Fruit fly (Drosophila melanogaster) whole organism, embryonic: ENCODE measurements around the gene Or65a.

Experiments used
- BEAF-32 ChIP-seq: fragments of 200-800 bp; sonication (Bioruptor generic); optimal IDR thresholded peaks from 3 replicates; lab custom pipeline; 2017; ENCODE audit warnings: missing biosample characterization, missing genetic modification characterization, mild to moderate bottlenecking, moderate library complexity, missing genetic modification reagents
- Bdp1 ChIP-seq: fragments of 200-800 bp; sonication (Bioruptor generic); optimal IDR thresholded peaks from 3 replicates; lab custom pipeline; 2016; ENCODE audit warnings: missing biosample characterization, missing genetic modification characterization
- CG10543 ChIP-seq: fragments of 200-800 bp; sonication (Bioruptor generic); optimal IDR thresholded peaks from 3 replicates; lab custom pipeline; 2017; ENCODE audit warnings: missing biosample characterization, mild to moderate bottlenecking, missing genetic modification characterization, moderate library complexity
- CG13296 ChIP-seq: fragments of 200-800 bp; sonication (Bioruptor generic); optimal IDR thresholded peaks from 3 replicates; lab custom pipeline; 2018; ENCODE audit warnings: missing biosample characterization, mild to moderate bottlenecking, missing genetic modification characterization
- CG14965 ChIP-seq: fragments of 200-800 bp; sonication (Bioruptor generic); optimal IDR thresholded peaks from 2 replicates; lab custom pipeline; 2016; ENCODE audit warnings: missing biosample characterization, missing genetic modification characterization, borderline replicate concordance
- CG17802 ChIP-seq: fragments of 200-800 bp; sonication (Bioruptor generic); optimal IDR thresholded peaks from 2 replicates; lab custom pipeline; 2018; ENCODE audit warnings: missing biosample characterization, mild to moderate bottlenecking, missing genetic modification characterization, moderate library complexity
- CG18476 ChIP-seq: fragments of 200-800 bp; sonication (Bioruptor generic); optimal IDR thresholded peaks from 2 replicates; lab custom pipeline; 2016; ENCODE audit warnings: missing biosample characterization, mild to moderate bottlenecking, missing genetic modification characterization
- CG2120 ChIP-seq: fragments of 200-800 bp; sonication (Bioruptor generic); optimal IDR thresholded peaks from 3 replicates; lab custom pipeline; 2016; ENCODE audit warnings: missing biosample characterization, missing genetic modification characterization
- CG3065 ChIP-seq: fragments of 200-800 bp; sonication (Bioruptor generic); optimal IDR thresholded peaks from 2 replicates; lab custom pipeline; 2016; ENCODE audit warnings: missing biosample characterization, missing genetic modification characterization
- CG31224 ChIP-seq: fragments of 200-800 bp; sonication (Bioruptor generic); IDR thresholded peaks from 2 replicates; pipeline ENCODE4 v1.3.6; 2022; ENCODE audit warnings: missing biosample characterization, missing genetic modification characterization
- CG31388 ChIP-seq: fragments of 200-800 bp; sonication (Bioruptor generic); optimal IDR thresholded peaks from 2 replicates; lab custom pipeline; 2016; ENCODE audit warnings: missing biosample characterization, missing genetic modification characterization
- CG34422 ChIP-seq: fragments of 200-800 bp; sonication (Bioruptor generic); IDR thresholded peaks from 3 replicates; pipeline ENCODE4 v1.3.6; 2022; ENCODE audit warnings: missing biosample characterization, missing genetic modification characterization
- CG4424 ChIP-seq: fragments of 200-800 bp; sonication (Bioruptor generic); optimal IDR thresholded peaks from 3 replicates; lab custom pipeline; 2016; ENCODE audit warnings: missing biosample characterization, missing genetic modification characterization
- CG6272 ChIP-seq: fragments of 200-800 bp; sonication (Bioruptor generic); IDR thresholded peaks from 2 replicates; pipeline ENCODE4 v1.3.6; 2022; ENCODE audit warnings: missing biosample characterization, missing genetic modification characterization
- CG6765 ChIP-seq: fragments of 200-800 bp; sonication (Bioruptor generic); optimal IDR thresholded peaks from 3 replicates; lab custom pipeline; 2017; ENCODE audit warnings: missing biosample characterization, mild to moderate bottlenecking, missing genetic modification characterization
- CG6854 ChIP-seq: fragments of 200-800 bp; sonication (Bioruptor generic); optimal IDR thresholded peaks from 3 replicates; lab custom pipeline; 2017; ENCODE audit warnings: missing biosample characterization, mild to moderate bottlenecking, missing genetic modification characterization
- CG7372 ChIP-seq: fragments of 200-800 bp; sonication (Bioruptor generic); IDR thresholded peaks from 2 replicates; pipeline ENCODE4 v1.3.6; 2022; ENCODE audit warnings: missing biosample characterization, missing genetic modification characterization
- CG7928 ChIP-seq: fragments of 200-800 bp; sonication (Bioruptor generic); optimal IDR thresholded peaks from 2 replicates; lab custom pipeline; 2017; ENCODE audit warnings: missing biosample characterization, mild to moderate bottlenecking, missing genetic modification characterization
- D19A ChIP-seq: fragments of 200-800 bp; optimal IDR thresholded peaks from 3 replicates; lab custom pipeline; 2019; ENCODE audit warnings: missing biosample characterization, mild to moderate bottlenecking, missing genetic modification characterization, moderate library complexity
- D19B ChIP-seq: fragments of 200-800 bp; sonication (Bioruptor generic); optimal IDR thresholded peaks from 2 replicates; lab custom pipeline; 2017; ENCODE audit warnings: missing biosample characterization, mild to moderate bottlenecking, missing genetic modification characterization
- Dll ChIP-seq: fragments of 200-800 bp; sonication (Bioruptor generic); IDR thresholded peaks from 4 replicates; pipeline ENCODE4 v1.3.6; 2022; ENCODE audit warnings: missing biosample characterization, missing genetic modification characterization; ENCODE audit not compliant: partially characterized antibody
- Dp ChIP-seq: fragments of 200-800 bp; sonication (Bioruptor generic); optimal IDR thresholded peaks from 2 replicates; lab custom pipeline; 2018; ENCODE audit warnings: missing biosample characterization, mild to moderate bottlenecking, missing genetic modification characterization, moderate library complexity
- Drgx ChIP-seq: fragments of 200-800 bp; sonication (Bioruptor generic); IDR thresholded peaks from 2 replicates; pipeline ENCODE4 v1.3.6; 2022; ENCODE audit warnings: missing biosample characterization, missing genetic modification characterization
- Fer3 ChIP-seq: fragments of 200-800 bp; sonication (Bioruptor generic); optimal IDR thresholded peaks from 2 replicates; lab custom pipeline; 2018; ENCODE audit warnings: missing biosample characterization, mild to moderate bottlenecking, missing genetic modification characterization, moderate library complexity
- H15 ChIP-seq: fragments of 200-800 bp; sonication (Bioruptor generic); IDR thresholded peaks from 3 replicates; pipeline ENCODE4 v1.3.6; 2022; ENCODE audit warnings: missing biosample characterization, missing genetic modification characterization
- Hr3 ChIP-seq: fragments of 200-800 bp; sonication (Bioruptor generic); optimal IDR thresholded peaks from 3 replicates; lab custom pipeline; 2016; ENCODE audit warnings: missing biosample characterization, missing genetic modification characterization
- MTF-1 ChIP-seq: fragments of 200-800 bp; sonication (Bioruptor generic); optimal IDR thresholded peaks from 2 replicates; lab custom pipeline; 2018; ENCODE audit warnings: missing biosample characterization, mild to moderate bottlenecking, missing genetic modification characterization, borderline replicate concordance
- Med ChIP-seq: fragments of 200-800 bp; sonication (Bioruptor generic); peaks from one replicate; lab custom pipeline; 2016; ENCODE audit warnings: missing biosample characterization, missing genetic modification characterization, mild to moderate bottlenecking, inconsistent platforms, moderate library complexity
- Mes4 ChIP-seq: fragments of 200-800 bp; sonication (Bioruptor generic); optimal IDR thresholded peaks from 2 replicates; lab custom pipeline; 2016; ENCODE audit warnings: missing biosample characterization, missing genetic modification characterization
- Mrtf ChIP-seq: fragments of 200-800 bp; sonication (Bioruptor generic); IDR thresholded peaks from 3 replicates; pipeline ENCODE4 v1.3.6; 2022; ENCODE audit warnings: missing biosample characterization, missing genetic modification characterization
- NC2α ChIP-seq: fragments of 200-800 bp; sonication (Bioruptor generic); optimal IDR thresholded peaks from 2 replicates; lab custom pipeline; 2016; ENCODE audit warnings: missing biosample characterization, missing genetic modification characterization
- Rfx ChIP-seq: fragments of 200-800 bp; sonication (Bioruptor generic); IDR thresholded peaks from 2 replicates; pipeline ENCODE4 v1.3.6; 2022; ENCODE audit warnings: missing biosample characterization, missing genetic modification characterization
- Sry-β ChIP-seq: fragments of 200-800 bp; sonication (Bioruptor generic); optimal IDR thresholded peaks from 2 replicates; lab custom pipeline; 2018; ENCODE audit warnings: missing biosample characterization, mild to moderate bottlenecking, missing genetic modification characterization, moderate library complexity
- ase ChIP-seq: fragments of 200-800 bp; sonication (Bioruptor generic); IDR thresholded peaks from 3 replicates; pipeline ENCODE4 v1.3.6; 2022; ENCODE audit warnings: missing biosample characterization, missing genetic modification characterization
- bsh ChIP-seq, 2 experiments: fragments of 200-800 bp; sonication (Bioruptor generic); optimal IDR thresholded peaks; 2 replicates each; lab custom pipeline; 2017 to 2018; ENCODE audit warnings: mild to moderate bottlenecking in 2 of 2, missing biosample characterization in 2 of 2, missing genetic modification characterization in 2 of 2, moderate library complexity in 1 of 2
- crol ChIP-seq: fragments of 200-800 bp; sonication (Bioruptor generic); IDR thresholded peaks from 2 replicates; pipeline ENCODE4 v1.3.6; 2022; ENCODE audit warnings: missing biosample characterization, missing genetic modification characterization
- crp ChIP-seq, 2 experiments: fragments of 200-800 bp; sonication (Bioruptor generic); optimal IDR thresholded peaks; 2 replicates in 1 of 2; 3 replicates in 1 of 2; lab custom pipeline; 2017; ENCODE audit warnings: missing biosample characterization in 2 of 2, missing genetic modification characterization in 2 of 2, mild to moderate bottlenecking in 1 of 2, moderate library complexity in 1 of 2
- cwo ChIP-seq: fragments of 200-800 bp; sonication (Bioruptor generic); optimal IDR thresholded peaks from 3 replicates; lab custom pipeline; 2017; ENCODE audit warnings: missing biosample characterization, missing genetic modification characterization, mild to moderate bottlenecking, moderate library complexity, missing genetic modification reagents
- kah ChIP-seq: fragments of 200-800 bp; sonication (Bioruptor generic); optimal IDR thresholded peaks from 2 replicates; lab custom pipeline; 2018; ENCODE audit warnings: missing biosample characterization, mild to moderate bottlenecking, missing genetic modification characterization
- lbe ChIP-seq: fragments of 200-800 bp; sonication (Bioruptor generic); optimal IDR thresholded peaks from 2 replicates; lab custom pipeline; 2016; ENCODE audit warnings: missing biosample characterization, mild to moderate bottlenecking, missing genetic modification characterization
- nau ChIP-seq: fragments of 200-800 bp; sonication (Bioruptor generic); optimal IDR thresholded peaks from 3 replicates; lab custom pipeline; 2017; ENCODE audit warnings: missing biosample characterization, mild to moderate bottlenecking, missing genetic modification characterization, missing genetic modification reagents
- nom ChIP-seq: fragments of 200-800 bp; sonication (Bioruptor generic); optimal IDR thresholded peaks from 2 replicates; lab custom pipeline; 2017; ENCODE audit warnings: missing biosample characterization, missing genetic modification characterization, mild to moderate bottlenecking, moderate library complexity, missing genetic modification reagents
- pan ChIP-seq, 4 experiments: fragments of >200 bp in 3 of 4; fragments of 200-800 bp in 1 of 4; sonication (Bioruptor generic) in 1 of 4; optimal IDR thresholded peaks in 3 of 4; IDR thresholded peaks in 1 of 4; 2 replicates each; pipeline versions ENCODE4 v1.3.6 to Lab custom; 2017 to 2022; ENCODE audit warnings: missing biosample characterization in 2 of 4, missing genetic modification characterization in 2 of 4, mixed read lengths in 1 of 4
- ro ChIP-seq: fragments of 200-800 bp; sonication (Bioruptor generic); IDR thresholded peaks from 2 replicates; pipeline ENCODE4 v1.3.6; 2022; ENCODE audit warnings: missing biosample characterization, missing genetic modification characterization
- salm ChIP-seq: fragments of 200-800 bp; sonication (Bioruptor generic); optimal IDR thresholded peaks from 2 replicates; lab custom pipeline; 2018; ENCODE audit warnings: missing biosample characterization, mild to moderate bottlenecking, missing genetic modification characterization
- vnd ChIP-seq: fragments of 200-800 bp; sonication (Bioruptor generic); IDR thresholded peaks from 3 replicates; pipeline ENCODE4 v1.3.6; 2022; ENCODE audit warnings: missing biosample characterization, missing genetic modification characterization; ENCODE audit not compliant: partially characterized antibody

Or65a gene

dm6 chr3L:6320311-6320710, at the start of gene Or65a:
Or65a (plus strand) TSS chr3L:6320611.
- TF ChIP-seq CG31224 (no peak), Bdp1 (GFP tag; lab: Kevin White, UChicago) (no peak), CG13296 (no peak), CG7372 (GFP tag; lab: Robert Waterston, UW) (no peak), ase (GFP tag; lab: Robert Waterston, UW) (no peak), CG17802 (tag; lab: Kevin White, UChicago) (no peak), CG6765 (GFP tag; lab: Kevin White, UChicago) (no peak), MTF-1 (GFP tag; lab: Kevin White, UChicago) (no peak)
- TF ChIP-seq, all 482 proteins: peak for 0

dm6 chr3L:6274929-6275328, 45.5 kb upstream of the Or65a start:
- TF ChIP-seq vnd (GFP tag; lab: Robert Waterston, UW) (0 out of 3 replicates have a peak, but pooled peaks have one; percentile 17), D19B (GFP tag; lab: Kevin White, UChicago) (no peak), CG2120 (no peak), CG6272 (GFP tag; lab: Robert Waterston, UW) (no peak), Drgx (GFP tag; lab: Robert Waterston, UW) (peak; percentile 81), cwo (GFP tag; lab: Kevin White, UChicago) (no peak), crol (0 out of 2 replicates have a peak, but pooled peaks have one; percentile 26), nau (GFP tag; lab: Kevin White, UChicago) (no peak)

- TF ChIP-seq Rfx (GFP tag; lab: Robert Waterston, UW) (no peak), Mrtf (GFP tag; lab: Robert Waterston, UW) (no peak), CG14965 (GFP tag; lab: Kevin White, UChicago) (no peak), Hr3 (no peak), CG6854 (no peak), Med (GFP tag; lab: Kevin White, UChicago) (no peak), bsh (GFP tag; optimal IDR thresholded peaks at IDR 0.05; lab: Kevin White, UChicago) (no peak), Sry-β (GFP tag; lab: Kevin White, UChicago) (no peak), CG7928 (no peak)
Observed at dm6 chr3L:6275487-6275886, 44.9 kb upstream of the Or65a start, which contains the start of gene CG43168. CG43168 (plus strand) TSS chr3L:6275787.

DNA sequence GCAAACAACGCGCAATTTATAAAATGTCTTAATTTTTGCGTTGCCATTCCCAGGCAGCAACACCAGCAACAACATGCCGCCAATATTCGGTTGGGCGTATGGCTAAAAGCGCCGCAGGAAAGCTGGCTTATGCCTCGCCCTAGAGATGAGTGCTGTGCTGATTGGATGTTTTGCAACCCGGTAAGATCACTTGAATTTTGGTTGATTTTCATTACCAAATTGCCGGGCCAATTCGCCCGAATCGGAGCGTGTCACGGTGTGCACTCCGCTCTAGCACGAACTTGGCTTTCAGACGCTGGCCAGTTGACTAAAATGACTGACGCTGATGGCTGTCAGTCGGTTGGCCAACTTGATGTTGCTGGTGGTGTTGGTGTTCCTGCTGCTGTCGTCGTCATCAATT, 35.0 kb upstream of the Or65a start:
- TF ChIP-seq crp (GFP tag; optimal IDR thresholded peaks at IDR 0.05; lab: Kevin White, UChicago) (no peak), kah (GFP tag; lab: Kevin White, UChicago) (no peak), NC2α (GFP tag; lab: Kevin White, UChicago) (no peak), H15 (GFP tag; lab: Robert Waterston, UW) (peak; percentile 12; the same call in 1 of the 3 replicates), CG34422 (GFP tag; lab: Robert Waterston, UW) (no peak), salm (tag; lab: Kevin White, UChicago) (no peak), Dll (GFP tag; lab: Robert Waterston, UW) (0 out of 4 replicates have a peak, but pooled peaks have one; percentile 28), CG31388 (GFP tag; lab: Kevin White, UChicago) (no peak), pan (optimal IDR thresholded peaks at IDR 0.05; lab: Kevin White, UChicago) (no peak), pan (GFP tag; optimal IDR thresholded peaks at IDR 0.05 in 1 of 2, IDR thresholded peaks at IDR 0.05 in 1 of 2) (no peak), Dp (GFP tag; lab: Kevin White, UChicago) (no peak), Drgx (GFP tag; lab: Robert Waterston, UW) (peak; percentile 67), D19A (no peak), CG18476 (GFP tag; lab: Kevin White, UChicago) (no peak), Fer3 (tag; lab: Kevin White, UChicago) (no peak), lbe (GFP tag; lab: Kevin White, UChicago) (peak; percentile 37), Mes4 (GFP tag; lab: Kevin White, UChicago) (no peak), nom (GFP tag; lab: Kevin White, UChicago) (peak; percentile 55), CG10543 (no peak), BEAF-32 (GFP tag; lab: Kevin White, UChicago) (peak; percentile 3), CG3065 (GFP tag; lab: Kevin White, UChicago) (no peak), ro (GFP tag; lab: Robert Waterston, UW) (no peak), CG4424 (no peak)
